Worm (Caenorhabditis elegans) whole organism, L2 larva: ENCODE results near the gene xpd-1.

Source experiments
- ZK546.5 ChIP-seq: sonication (generic microtip); optimal IDR thresholded peaks from 2 replicates; lab custom pipeline; 2017; ENCODE audit warnings: missing biosample characterization, missing genetic modification characterization
- ama-1 ChIP-seq: fragments of 150-350 bp; optimal IDR thresholded peaks from 2 replicates; lab custom pipeline; 2018; ENCODE audit warnings: inconsistent platforms
- ceh-16 ChIP-seq: fragments of 150-350 bp; optimal IDR thresholded peaks from 2 replicates; lab custom pipeline; 2014; ENCODE audit warnings: missing biosample characterization, missing genetic modification characterization
- fos-1 ChIP-seq: fragments of 150-350 bp; optimal IDR thresholded peaks from 2 replicates; lab custom pipeline; 2014; ENCODE audit warnings: missing biosample characterization, missing genetic modification characterization
- lsy-2 ChIP-seq, 2 experiments: fragments of 150-350 bp in 1 of 2; sonication (generic microtip) in 1 of 2; optimal IDR thresholded peaks; 2 replicates each; lab custom pipeline; 2014 to 2017; ENCODE audit warnings: missing biosample characterization in 2 of 2, missing genetic modification characterization in 2 of 2
- mab-5 ChIP-seq: fragments of 150-350 bp; optimal IDR thresholded peaks from 2 replicates; lab custom pipeline; 2014; ENCODE audit warnings: missing biosample characterization, missing genetic modification characterization
- nhr-23 ChIP-seq: fragments of 150-350 bp; optimal IDR thresholded peaks from 2 replicates; lab custom pipeline; 2014; ENCODE audit warnings: missing biosample characterization, missing genetic modification reagents, missing genetic modification characterization
- unc-62 ChIP-seq: fragments of 150-350 bp; optimal IDR thresholded peaks from 2 replicates; lab custom pipeline; 2014; ENCODE audit warnings: missing biosample characterization, missing genetic modification reagents, missing genetic modification characterization
- ztf-1 ChIP-seq: fragments of 200-800 bp; sonication (Bioruptor generic); conservative IDR thresholded peaks from 2 replicates; pipeline ENCODE4 v1.3.6; 2022; ENCODE audit warnings: missing genetic modification characterization, missing compliant biosample characterization

ce11 chrIII:294527-294926, 29.6 kb downstream of the xpd-1 start, which contains the start of gene Y50D7A.13:
- TF ChIP-seq ceh-16 (tag; lab: Kevin White, UChicago) (no peak), lsy-2 (tag; optimal IDR thresholded peaks at IDR 0.05; lab: Kevin White, UChicago) (no peak), ama-1 (lab: Kevin White, UChicago) (no peak), nhr-23 (tag; lab: Kevin White, UChicago) (no peak), mab-5 (tag; lab: Kevin White, UChicago) (no peak), fos-1 (tag; lab: Kevin White, UChicago) (no peak), ztf-1 (GFP tag; lab: Robert Waterston, UW) (no peak), ZK546.5 (tag; lab: Kevin White, UChicago) (no peak), unc-62 (GFP tag; lab: Kevin White, UChicago) (no peak)
